Worm (Caenorhabditis elegans): ENCODE measurements around the gene F08G12.5.

The F08G12.5 gene

DNA sequence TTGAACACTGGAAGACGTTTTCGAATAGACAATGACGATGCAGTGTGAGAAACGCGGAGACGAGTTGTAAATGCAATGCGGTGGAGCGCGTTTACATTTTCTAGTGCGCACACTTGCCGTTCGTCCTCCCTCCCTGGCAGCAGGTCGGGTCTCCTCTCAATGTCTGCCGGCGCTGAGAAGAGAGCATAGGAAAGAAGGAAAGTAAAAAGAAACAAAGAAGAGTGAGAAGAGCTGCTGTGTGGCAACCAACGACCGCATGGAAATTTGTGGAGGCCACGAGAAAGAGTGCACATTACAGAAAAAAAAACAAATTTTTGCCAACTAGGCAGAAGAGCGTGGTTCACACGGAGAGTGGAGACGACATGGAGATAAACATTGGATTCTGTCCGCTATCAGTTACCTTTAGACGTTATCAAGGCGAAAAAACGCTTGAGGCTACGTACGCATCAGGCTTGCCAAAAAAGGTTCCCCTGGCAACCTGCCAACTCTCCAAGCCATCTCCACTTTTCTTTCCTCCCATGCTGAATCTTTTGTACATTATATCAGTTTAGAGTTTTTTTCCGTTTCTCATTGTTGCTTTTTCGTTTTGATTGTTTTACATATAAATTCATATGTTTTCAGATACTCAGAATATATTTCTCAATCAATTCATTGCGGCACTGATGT, 10.3 kb downstream of the F08G12.5 start, which contains the start of the genes snrp-40.1 and F08G12.3:
Gene snrp-40.1, minus strand, starts transcription at position 143 of the 666 bp plus-strand sequence.
Gene F08G12.3, plus strand, starts transcription at position 616 of the 666 bp plus-strand sequence.
- TF ChIP-seq ces-1 (GFP tag; optimal IDR thresholded peaks at IDR 0.05): no peak
- no peak for TF ChIP-seq sup-37 (GFP tag; optimal IDR thresholded peaks at IDR 0.05)
- no peak for TF ChIP-seq ceh-90 (tag; optimal IDR thresholded peaks at IDR 0.05)
- TF ChIP-seq snpc-4 (tag; optimal IDR thresholded peaks at IDR 0.05): peak; percentile 63
- peak; percentile 74 for TF ChIP-seq nhr-77 (tag; optimal IDR thresholded peaks at IDR 0.05)
- peak; percentile 12 for TF ChIP-seq nhr-237 (tag; optimal IDR thresholded peaks at IDR 0.05)
- peak; percentile 33 for TF ChIP-seq ztf-4 (tag; optimal IDR thresholded peaks at IDR 0.05)
- peak; percentile 36 for TF ChIP-seq lir-3 (tag; optimal IDR thresholded peaks at IDR 0.05; ENCODE audit: poor library complexity)
- TF ChIP-seq rnt-1 (tag; optimal IDR thresholded peaks at IDR 0.05): peak; percentile 83
- TF ChIP-seq zag-1 (tag; optimal IDR thresholded peaks at IDR 0.05): no peak
- TF ChIP-seq efl-3 (GFP tag; optimal IDR thresholded peaks at IDR 0.05): no peak
- TF ChIP-seq lsy-2 (tag; optimal IDR thresholded peaks at IDR 0.05): peak; percentile 46 to 84
- peak; percentile 6 for TF ChIP-seq nhr-90 (tag; optimal IDR thresholded peaks at IDR 0.05; ENCODE audit: poor library complexity)
- TF ChIP-seq fkh-10 (GFP tag; optimal IDR thresholded peaks at IDR 0.05): peak; percentile 59
- no peak for TF ChIP-seq alr-1 (tag; optimal IDR thresholded peaks at IDR 0.05; ENCODE audit: borderline replicate concordance)
- TF ChIP-seq elt-3 (tag; optimal IDR thresholded peaks at IDR 0.05): peak in 1 of 6 experiments; percentile 24
- no peak for TF ChIP-seq nhr-28 (tag; optimal IDR thresholded peaks at IDR 0.05)
- peak; percentile 83 for TF ChIP-seq C16A3.4 (tag; optimal IDR thresholded peaks at IDR 0.05)
- TF ChIP-seq irx-1 (tag; optimal IDR thresholded peaks at IDR 0.05): no peak
- TF ChIP-seq C04F5.9 (tag; optimal IDR thresholded peaks at IDR 0.05): no peak
- TF ChIP-seq mdl-1 (tag; optimal IDR thresholded peaks at IDR 0.05): peak in 1 of 2 experiments; percentile 86
- TF ChIP-seq mab-9 (GFP tag; IDR thresholded peaks at IDR 0.05): no peak
- TF ChIP-seq zip-4 (GFP tag; optimal IDR thresholded peaks at IDR 0.05): no peak
- TF ChIP-seq hpl-2 (GFP tag; optimal IDR thresholded peaks at IDR 0.05): no peak
- TF ChIP-seq tlp-1 (tag; optimal IDR thresholded peaks at IDR 0.05): no peak
- peak; percentile 28 to 90 (median 56) for TF ChIP-seq ceh-82 (tag; optimal IDR thresholded peaks at IDR 0.05)
- TF ChIP-seq egl-13 (tag; optimal IDR thresholded peaks at IDR 0.05): peak; percentile 67
- TF ChIP-seq lin-14 (GFP tag; optimal IDR thresholded peaks at IDR 0.05): peak; percentile 99
- TF ChIP-seq xbp-1 (tag; optimal IDR thresholded peaks at IDR 0.05): peak; percentile 73
- TF ChIP-seq dpl-1 (GFP tag; optimal IDR thresholded peaks at IDR 0.05): peak; percentile 26 to 58 (median 43)
- TF ChIP-seq fos-1 (tag; optimal IDR thresholded peaks at IDR 0.05): peak; percentile 48
- peak; percentile 10 for TF ChIP-seq sox-4 (tag; optimal IDR thresholded peaks at IDR 0.05)
- peak; percentile 75 for TF ChIP-seq lin-13 (GFP tag; optimal IDR thresholded peaks at IDR 0.05)
- no peak for TF ChIP-seq nhr-84 (tag; optimal IDR thresholded peaks at IDR 0.05)
- TF ChIP-seq pqm-1 (tag; optimal IDR thresholded peaks at IDR 0.05): no peak
- TF ChIP-seq pax-3 (tag; optimal IDR thresholded peaks at IDR 0.05): peak; percentile 29
- peak; percentile 65 for TF ChIP-seq jun-1 (tag; optimal IDR thresholded peaks at IDR 0.05)
- TF ChIP-seq aha-1 (tag; optimal IDR thresholded peaks at IDR 0.05): no peak
- no peak for TF ChIP-seq blmp-1 (tag; optimal IDR thresholded peaks at IDR 0.05)
- no peak for TF ChIP-seq Y116A8C.19 (tag; optimal IDR thresholded peaks at IDR 0.05; ENCODE audit: borderline replicate concordance)
- TF ChIP-seq isw-1 (GFP tag; IDR thresholded peaks at IDR 0.05): peak; percentile 55
- peak; percentile 86 for TF ChIP-seq snu-23 (GFP tag; optimal IDR thresholded peaks at IDR 0.05)
- TF ChIP-seq C34B4.2 (tag; optimal IDR thresholded peaks at IDR 0.05): no peak
- peak; percentile 80 for TF ChIP-seq swsn-7 (tag; optimal IDR thresholded peaks at IDR 0.05)
- no peak for TF ChIP-seq lin-39 (tag; optimal IDR thresholded peaks at IDR 0.05)
- TF ChIP-seq mef-2 (tag; optimal IDR thresholded peaks at IDR 0.05): no peak
- TF ChIP-seq unc-130 (tag; optimal IDR thresholded peaks at IDR 0.05): peak; percentile 75
- TF ChIP-seq ztf-11 (tag; optimal IDR thresholded peaks at IDR 0.05): peak in 1 of 2 experiments; percentile 60
- TF ChIP-seq F16B12.6 (tag; optimal IDR thresholded peaks at IDR 0.05): peak; percentile 43
- TF ChIP-seq egl-27 (tag; optimal IDR thresholded peaks at IDR 0.05): no peak
- TF ChIP-seq pag-3 (tag; optimal IDR thresholded peaks at IDR 0.05; ENCODE audit: borderline replicate concordance, insufficient read depth): peak; percentile 83
- TF ChIP-seq nhr-11 (tag; optimal IDR thresholded peaks at IDR 0.05): no peak
